Worm (Caenorhabditis elegans) whole organism, mixed stage, embryonic: ENCODE results near the gene sars-1.

ENCODE experiments used
- lin-13 ChIP-seq: fragments of 150-350 bp; optimal IDR thresholded peaks from 2 replicates; lab custom pipeline; 2014; ENCODE audit warnings: missing biosample characterization, missing genetic modification characterization
- lin-32 ChIP-seq: fragments of 200-800 bp; sonication (Bioruptor generic); optimal IDR thresholded peaks from 2 replicates; lab custom pipeline; 2018; ENCODE audit warnings: mild to moderate bottlenecking, missing genetic modification characterization, missing compliant biosample characterization
- lsy-2 ChIP-seq: fragments of 150-350 bp; optimal IDR thresholded peaks from 2 replicates; lab custom pipeline; 2014; ENCODE audit warnings: missing biosample characterization, missing genetic modification characterization
- mep-1 ChIP-seq: fragments of 150-350 bp; optimal IDR thresholded peaks from 2 replicates; lab custom pipeline; 2017; ENCODE audit warnings: missing biosample characterization, missing genetic modification reagents, missing genetic modification characterization, inconsistent platforms
- nhr-237 ChIP-seq: fragments of 150-350 bp; optimal IDR thresholded peaks from 2 replicates; lab custom pipeline; 2014; ENCODE audit warnings: missing biosample characterization, missing genetic modification characterization
- snpc-4 ChIP-seq: fragments of 150-350 bp; optimal IDR thresholded peaks from 2 replicates; lab custom pipeline; 2014; ENCODE audit warnings: missing biosample characterization, missing genetic modification characterization
- ztf-11 ChIP-seq: fragments of 150-350 bp; optimal IDR thresholded peaks from 2 replicates; lab custom pipeline; 2014; ENCODE audit warnings: missing biosample characterization, missing genetic modification characterization

DNA sequence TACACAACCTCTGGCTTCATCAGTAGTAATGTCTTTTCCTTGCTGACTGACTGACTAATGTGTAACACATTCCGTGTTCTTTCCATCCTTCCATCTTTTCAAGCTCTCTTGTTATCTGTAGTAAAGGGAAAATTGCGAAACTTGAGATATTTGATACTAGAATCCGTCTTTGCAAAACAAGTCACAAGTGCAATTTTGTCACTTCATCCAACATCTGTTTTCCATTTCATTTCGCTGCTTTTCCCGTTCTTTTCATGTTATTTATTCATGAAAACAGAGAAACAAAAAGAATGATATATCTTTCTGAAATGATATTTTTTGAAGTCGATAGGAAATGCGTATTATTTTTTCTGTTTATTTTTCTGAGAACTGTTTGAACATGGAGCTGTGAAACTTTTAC is 42.5 kb downstream of the sars-1 start:
- TF ChIP-seq lin-32 (GFP tag; lab: Kevin White, UChicago) (no peak), nhr-237 (tag; lab: Kevin White, UChicago) (no peak), lin-13 (tag; lab: Kevin White, UChicago) (no peak), ztf-11 (no peak), snpc-4 (no peak), mep-1 (tag; lab: Kevin White, UChicago) (no peak), lsy-2 (tag; lab: Kevin White, UChicago) (no peak)
